Fruit fly (Drosophila melanogaster) whole organism, embryonic: ENCODE results near the gene CG4951.

Experiments
- ATbp ChIP-seq: fragments of 200-800 bp; sonication (Bioruptor generic); optimal IDR thresholded peaks from 2 replicates; lab custom pipeline; 2017; ENCODE audit warnings: missing biosample characterization, mild to moderate bottlenecking, missing genetic modification characterization, missing genetic modification reagents
- Adf1 ChIP-seq: fragments of 200-800 bp; sonication (Bioruptor generic); IDR thresholded peaks from 2 replicates; pipeline ENCODE4 v1.3.6; 2022; ENCODE audit warnings: missing biosample characterization, missing genetic modification characterization
- CG10431 ChIP-seq: fragments of 200-800 bp; sonication (Bioruptor generic); optimal IDR thresholded peaks from 3 replicates; lab custom pipeline; 2018; ENCODE audit warnings: missing biosample characterization, mild to moderate bottlenecking, missing genetic modification characterization
- CG11398 ChIP-seq: fragments of 200-800 bp; sonication (Bioruptor generic); optimal IDR thresholded peaks from 2 replicates; lab custom pipeline; 2016; ENCODE audit warnings: missing biosample characterization, missing genetic modification characterization
- CG12744 ChIP-seq: fragments of 200-800 bp; sonication (Bioruptor generic); optimal IDR thresholded peaks from 2 replicates; lab custom pipeline; 2016; ENCODE audit warnings: missing biosample characterization, missing genetic modification characterization
- CG13894 ChIP-seq: fragments of 200-800 bp; sonication (Bioruptor generic); optimal IDR thresholded peaks from 3 replicates; lab custom pipeline; 2018; ENCODE audit warnings: missing biosample characterization, mild to moderate bottlenecking, missing genetic modification characterization, moderate library complexity
- CG17328 ChIP-seq: fragments of 200-800 bp; sonication (Bioruptor generic); IDR thresholded peaks from 2 replicates; pipeline ENCODE4 v1.3.6; 2022; ENCODE audit warnings: missing biosample characterization, missing genetic modification characterization
- CG18619 ChIP-seq: fragments of 200-800 bp; sonication (Bioruptor generic); optimal IDR thresholded peaks from 3 replicates; lab custom pipeline; 2017; ENCODE audit warnings: missing biosample characterization, mild to moderate bottlenecking, missing genetic modification characterization
- CG3065 ChIP-seq: fragments of 200-800 bp; sonication (Bioruptor generic); optimal IDR thresholded peaks from 2 replicates; lab custom pipeline; 2016; ENCODE audit warnings: missing biosample characterization, missing genetic modification characterization
- CG3163 ChIP-seq: fragments of 200-800 bp; sonication (Bioruptor generic); optimal IDR thresholded peaks from 3 replicates; lab custom pipeline; 2016; ENCODE audit warnings: missing biosample characterization, missing genetic modification characterization
- CG32532 ChIP-seq: fragments of 200-800 bp; sonication (Bioruptor generic); IDR thresholded peaks from 2 replicates; pipeline ENCODE4 v1.3.6; 2022; ENCODE audit warnings: missing biosample characterization, missing genetic modification characterization
- CG33557 ChIP-seq: fragments of 200-800 bp; sonication (Bioruptor generic); optimal IDR thresholded peaks from 2 replicates; lab custom pipeline; 2019; ENCODE audit warnings: missing biosample characterization, mild to moderate bottlenecking, missing genetic modification characterization, moderate library complexity
- CG34376 ChIP-seq: fragments of 200-800 bp; sonication (Bioruptor generic); optimal IDR thresholded peaks from 2 replicates; lab custom pipeline; 2018; ENCODE audit warnings: missing biosample characterization, mild to moderate bottlenecking, missing genetic modification characterization
- CG3847 ChIP-seq: fragments of 200-800 bp; sonication (Bioruptor generic); IDR thresholded peaks from 2 replicates; pipeline ENCODE4 v1.3.6; 2022; ENCODE audit warnings: missing biosample characterization, missing genetic modification characterization
- CG4404 ChIP-seq: fragments of 200-800 bp; sonication (Bioruptor generic); IDR thresholded peaks from 2 replicates; pipeline ENCODE4 v1.3.6; 2022; ENCODE audit warnings: missing biosample characterization, missing genetic modification characterization
- CG6689 ChIP-seq: fragments of 200-800 bp; sonication (Bioruptor generic); IDR thresholded peaks from 2 replicates; pipeline ENCODE4 v1.3.6; 2022; ENCODE audit warnings: missing biosample characterization, missing genetic modification characterization
- CG6791 ChIP-seq: fragments of 200-800 bp; sonication (Bioruptor generic); IDR thresholded peaks from 3 replicates; pipeline ENCODE4 v1.3.6; 2022; ENCODE audit warnings: missing biosample characterization, missing genetic modification characterization; ENCODE audit not compliant: partially characterized antibody
- CG8290 ChIP-seq, 3 experiments: fragments of 200-800 bp; sonication (Bioruptor generic); optimal IDR thresholded peaks; 2 replicates each; lab custom pipeline; 2016 to 2019; ENCODE audit warnings: missing biosample characterization in 3 of 3, missing genetic modification characterization in 3 of 3, mild to moderate bottlenecking in 2 of 3, moderate library complexity in 1 of 3
- CG8924 ChIP-seq: fragments of 200-800 bp; optimal IDR thresholded peaks from 3 replicates; lab custom pipeline; 2019; ENCODE audit warnings: missing biosample characterization, mild to moderate bottlenecking, missing genetic modification characterization, moderate library complexity
- CG8944 ChIP-seq: fragments of 200-800 bp; sonication (Bioruptor generic); optimal IDR thresholded peaks from 3 replicates; lab custom pipeline; 2016; ENCODE audit warnings: missing biosample characterization, missing genetic modification characterization
- CoRest ChIP-seq: fragments of 200-800 bp; sonication (Bioruptor generic); optimal IDR thresholded peaks from 3 replicates; lab custom pipeline; 2018; ENCODE audit warnings: missing biosample characterization, mild to moderate bottlenecking, missing genetic modification characterization, moderate library complexity
- Dip3 ChIP-seq: fragments of 200-800 bp; sonication (Bioruptor generic); optimal IDR thresholded peaks from 3 replicates; lab custom pipeline; 2016; ENCODE audit warnings: missing biosample characterization, missing genetic modification characterization
- E2f1 ChIP-seq: fragments of 200-800 bp; sonication (Bioruptor generic); IDR thresholded peaks from 2 replicates; pipeline ENCODE4 v1.3.6; 2022; ENCODE audit warnings: missing biosample characterization, missing genetic modification characterization
- Ets97D ChIP-seq: fragments of 200-800 bp; sonication (Bioruptor generic); optimal IDR thresholded peaks from 3 replicates; lab custom pipeline; 2016; ENCODE audit warnings: missing biosample characterization, missing genetic modification characterization
- HmgD ChIP-seq: fragments of 200-800 bp; sonication (Bioruptor generic); optimal IDR thresholded peaks from 3 replicates; lab custom pipeline; 2016; ENCODE audit warnings: missing biosample characterization, missing genetic modification characterization
- HmgZ ChIP-seq: fragments of 200-800 bp; sonication (Bioruptor generic); optimal IDR thresholded peaks from 2 replicates; lab custom pipeline; 2018; ENCODE audit warnings: missing biosample characterization, mild to moderate bottlenecking, missing genetic modification characterization
- MBD-R2 ChIP-seq: fragments of 200-800 bp; sonication (Bioruptor generic); IDR thresholded peaks from 2 replicates; pipeline ENCODE4 v1.3.6; 2022; ENCODE audit warnings: missing biosample characterization, missing genetic modification characterization
- Nf-YB ChIP-seq: fragments of 200-800 bp; sonication (Bioruptor generic); optimal IDR thresholded peaks from 3 replicates; lab custom pipeline; 2019; ENCODE audit warnings: missing biosample characterization, mild to moderate bottlenecking, missing genetic modification characterization, moderate library complexity
- Opbp ChIP-seq: fragments of 200-800 bp; sonication (Bioruptor generic); IDR thresholded peaks from 3 replicates; pipeline ENCODE4 v1.3.6; 2022; ENCODE audit warnings: missing biosample characterization, missing genetic modification characterization; ENCODE audit not compliant: partially characterized antibody
- abd-A ChIP-seq: fragments of 200-800 bp; sonication (Bioruptor generic); optimal IDR thresholded peaks from 3 replicates; lab custom pipeline; 2019; ENCODE audit warnings: missing biosample characterization, mild to moderate bottlenecking, missing genetic modification characterization, moderate library complexity
- bsh ChIP-seq, 2 experiments: fragments of 200-800 bp; sonication (Bioruptor generic); optimal IDR thresholded peaks; 2 replicates each; lab custom pipeline; 2017 to 2018; ENCODE audit warnings: mild to moderate bottlenecking in 2 of 2, missing biosample characterization in 2 of 2, missing genetic modification characterization in 2 of 2, moderate library complexity in 1 of 2
- cas ChIP-seq: fragments of 200-800 bp; sonication (Bioruptor generic); IDR thresholded peaks from 2 replicates; pipeline ENCODE4 v1.3.6; 2022; ENCODE audit warnings: missing biosample characterization, missing genetic modification characterization
- ci ChIP-seq: fragments of 200-800 bp; sonication (Bioruptor generic); IDR thresholded peaks from 3 replicates; pipeline ENCODE4 v1.3.6; 2022; ENCODE audit warnings: missing biosample characterization, missing genetic modification characterization
- crol ChIP-seq: fragments of 200-800 bp; sonication (Bioruptor generic); IDR thresholded peaks from 2 replicates; pipeline ENCODE4 v1.3.6; 2022; ENCODE audit warnings: missing biosample characterization, missing genetic modification characterization
- fd3F ChIP-seq: fragments of 200-800 bp; sonication (Bioruptor generic); optimal IDR thresholded peaks from 2 replicates; lab custom pipeline; 2018; ENCODE audit warnings: missing biosample characterization, mild to moderate bottlenecking, missing genetic modification characterization, moderate library complexity
- insv ChIP-seq, 2 experiments: fragments of 200-800 bp; sonication (Bioruptor generic); optimal IDR thresholded peaks; 3 replicates each; lab custom pipeline; 2016 to 2018; ENCODE audit warnings: missing biosample characterization in 2 of 2, missing genetic modification characterization in 2 of 2
- jing ChIP-seq: fragments of 200-800 bp; sonication (Bioruptor generic); optimal IDR thresholded peaks from 2 replicates; lab custom pipeline; 2018; ENCODE audit warnings: missing biosample characterization, mild to moderate bottlenecking, missing genetic modification characterization
- maf-S ChIP-seq: fragments of 200-800 bp; sonication (Bioruptor generic); optimal IDR thresholded peaks from 2 replicates; lab custom pipeline; 2016; ENCODE audit warnings: missing biosample characterization, missing genetic modification characterization
- org-1 ChIP-seq: fragments of 200-800 bp; sonication (Bioruptor generic); optimal IDR thresholded peaks from 2 replicates; lab custom pipeline; 2017; ENCODE audit warnings: missing biosample characterization, missing genetic modification characterization
- pb ChIP-seq: fragments of 200-800 bp; sonication (Bioruptor generic); optimal IDR thresholded peaks from 3 replicates; lab custom pipeline; 2016; ENCODE audit warnings: missing biosample characterization, missing genetic modification characterization
- phol ChIP-seq: fragments of 200-800 bp; sonication (Bioruptor generic); optimal IDR thresholded peaks from 3 replicates; lab custom pipeline; 2018; ENCODE audit warnings: missing biosample characterization, mild to moderate bottlenecking, missing genetic modification characterization, moderate library complexity
- sd ChIP-seq: fragments of 200-800 bp; sonication (Bioruptor generic); optimal IDR thresholded peaks from 3 replicates; lab custom pipeline; 2018; ENCODE audit warnings: missing biosample characterization, mild to moderate bottlenecking, missing genetic modification characterization, moderate library complexity
- stc ChIP-seq: fragments of 200-800 bp; sonication (Bioruptor generic); IDR thresholded peaks from 2 replicates; pipeline ENCODE4 v1.3.6; 2022; ENCODE audit warnings: missing biosample characterization, missing genetic modification characterization
- tll ChIP-seq, 2 experiments: fragments of 200-800 bp in 1 of 2; fragments of >200 bp in 1 of 2; sonication (Bioruptor generic) in 1 of 2; optimal IDR thresholded peaks; 2 replicates each; lab custom pipeline; 2017 to 2019; ENCODE audit warnings: missing biosample characterization in 2 of 2, missing genetic modification characterization in 2 of 2, mild to moderate bottlenecking in 1 of 2, moderate library complexity in 1 of 2
- tx ChIP-seq: fragments of 200-800 bp; sonication (Bioruptor generic); optimal IDR thresholded peaks from 2 replicates; lab custom pipeline; 2016; ENCODE audit warnings: missing biosample characterization, missing genetic modification characterization
- zen ChIP-seq: fragments of 200-800 bp; sonication (Bioruptor generic); optimal IDR thresholded peaks from 3 replicates; lab custom pipeline; 2018; ENCODE audit warnings: missing biosample characterization, mild to moderate bottlenecking, missing genetic modification characterization, moderate library complexity

Gene CG4951

DNA sequence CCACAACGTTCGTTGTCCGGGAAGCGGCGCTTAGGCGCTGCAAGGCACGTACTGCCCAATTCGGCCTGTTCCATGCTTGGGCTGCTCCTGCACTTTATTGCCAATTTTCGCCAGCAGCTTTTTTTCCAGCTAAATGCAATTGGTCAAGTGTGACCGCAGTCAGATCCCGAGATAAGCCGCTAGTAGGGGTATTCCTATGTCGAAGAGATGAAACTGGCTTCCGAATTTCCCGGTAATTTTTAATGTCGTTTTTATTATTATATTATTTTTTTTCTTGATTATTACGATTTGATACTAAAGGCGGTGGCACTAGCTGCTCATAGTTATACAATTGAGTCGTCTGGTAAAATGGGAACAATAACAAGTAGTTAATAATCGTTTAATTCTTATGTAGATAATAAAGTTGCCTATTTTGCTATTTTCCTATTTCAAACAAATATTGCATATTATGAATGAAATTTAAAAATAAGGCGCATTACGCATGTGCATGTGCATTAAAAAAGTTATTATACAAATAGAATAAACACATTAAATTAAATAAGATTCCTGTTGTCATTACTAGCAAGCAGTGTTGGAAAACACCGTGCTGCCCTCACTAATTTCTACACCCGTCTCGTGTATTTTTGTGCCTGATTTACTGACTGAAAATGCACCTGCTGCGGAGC, 37.4 kb downstream of the CG4951 start, which contains the start of the genes CG5003 and mRpS22 (continued):
- TF ChIP-seq Dip3 (GFP tag; lab: Kevin White, UChicago) (peak; percentile 6), ATbp (GFP tag; lab: Kevin White, UChicago) (no peak), fd3F (GFP tag; lab: Kevin White, UChicago) (peak; percentile 35), CG6689 (GFP tag; lab: Robert Waterston, UW) (peak; percentile 69), bsh (GFP tag; optimal IDR thresholded peaks at IDR 0.05; lab: Kevin White, UChicago) (peak in 1 of 2 experiments; percentile 26), cas (GFP tag; lab: Robert Waterston, UW) (0 out of 2 replicates have a peak, but pooled peaks have one; percentile 8), insv (GFP tag; optimal IDR thresholded peaks at IDR 0.05; lab: Kevin White, UChicago) (peak in 1 of 2 experiments; percentile 22), CG34376 (GFP tag; lab: Kevin White, UChicago) (peak; percentile 20), HmgD (GFP tag; lab: Kevin White, UChicago) (no peak), CG10431 (GFP tag; lab: Kevin White, UChicago) (peak; percentile 16), CG11398 (GFP tag; lab: Kevin White, UChicago) (no peak)

DNA sequence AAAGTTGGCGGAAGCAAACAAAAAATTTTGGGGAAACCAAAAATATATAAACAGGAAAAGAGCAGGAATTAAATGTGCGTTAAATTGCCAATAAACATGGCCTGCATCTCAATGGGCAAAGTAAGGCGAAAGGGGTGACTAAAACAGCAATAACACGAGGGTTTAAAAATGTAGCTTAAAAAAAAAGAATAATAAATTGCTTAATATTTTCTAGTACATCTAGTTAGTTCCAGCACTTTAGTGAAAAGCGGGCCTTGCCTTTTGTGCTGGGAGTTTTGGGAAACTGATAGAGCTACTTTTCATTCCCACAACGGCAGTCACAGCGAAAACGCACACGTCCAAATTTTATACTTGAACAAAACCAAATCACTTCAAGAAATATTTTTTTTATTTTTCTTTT, 41.8 kb downstream of the CG4951 start, which contains the start of gene mil:
Gene mil (plus strand): TSS at position 301 of the 400 bp plus-strand sequence.
- no peak for TF ChIP-seq sd
- TF ChIP-seq tx (GFP tag; lab: Kevin White, UChicago): no peak
- no peak for TF ChIP-seq CG8924
- TF ChIP-seq CG32532 (GFP tag; lab: Robert Waterston, UW): no peak
- TF ChIP-seq CG8944: no peak
- TF ChIP-seq stc (GFP tag; lab: Robert Waterston, UW): no peak
- no peak for TF ChIP-seq CG18619
- no peak for TF ChIP-seq pb (GFP tag; lab: Kevin White, UChicago)
- no peak for TF ChIP-seq E2f1 (GFP tag; lab: Robert Waterston, UW)

DNA sequence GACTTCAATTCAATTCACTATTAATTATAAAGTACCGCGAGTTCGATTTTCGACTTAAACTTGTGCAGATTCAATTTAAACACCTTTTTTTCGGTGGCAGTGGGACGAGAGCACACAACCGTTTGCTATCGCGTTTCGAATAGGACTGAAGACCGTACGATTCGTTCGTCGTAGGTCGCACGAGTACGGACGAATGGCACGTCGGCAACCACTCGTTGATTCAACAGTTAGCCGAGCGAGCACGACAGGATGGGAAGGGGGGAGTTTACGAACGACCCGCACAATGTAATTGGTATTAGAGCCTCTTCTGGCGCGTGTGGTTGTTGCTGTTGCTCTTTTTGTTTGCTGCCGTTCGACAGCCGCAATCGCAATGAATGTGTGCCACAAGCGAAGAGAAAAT, 48.2 kb downstream of the CG4951 start, which contains the start of gene CG34353:
Gene CG34353 (minus strand): TSS at position 149 of the 400 bp plus-strand sequence.
- TF ChIP-seq CG3065 (GFP tag; lab: Kevin White, UChicago) (no peak), org-1 (GFP tag; lab: Kevin White, UChicago) (no peak), phol (no peak), CG13894 (tag; lab: Kevin White, UChicago) (peak; percentile 14), CoRest (tag; lab: Kevin White, UChicago) (peak; percentile 16), CG4404 (GFP tag; lab: Robert Waterston, UW) (no peak), ci (GFP tag; lab: Robert Waterston, UW) (peak; percentile 69; the same call in 2 of the 3 replicates), CG3847 (GFP tag; lab: Robert Waterston, UW) (0 out of 2 replicates have a peak, but pooled peaks have one; percentile 19), CG3163 (GFP tag; lab: Kevin White, UChicago) (peak; percentile 99), Adf1 (peak; percentile 35; the same call in 1 of the 2 replicates), MBD-R2 (no peak), CG33557 (GFP tag; lab: Kevin White, UChicago) (no peak), maf-S (GFP tag; lab: Kevin White, UChicago) (no peak), Ets97D (peak; percentile 5), CG8290 (GFP tag; optimal IDR thresholded peaks at IDR 0.05; lab: Kevin White, UChicago) (no peak), CG8290 (tag; optimal IDR thresholded peaks at IDR 0.05; lab: Kevin White, UChicago) (peak in 1 of 2 experiments; percentile 72), abd-A (peak; percentile 77), CG6791 (no peak), crol (GFP tag; lab: Robert Waterston, UW) (peak; percentile 97), jing (GFP tag; lab: Kevin White, UChicago) (peak; percentile 80), tll (GFP tag; optimal IDR thresholded peaks at IDR 0.05; lab: Kevin White, UChicago) (no peak), zen (peak; percentile 13), Nf-YB (peak; percentile 63), CG17328 (GFP tag; lab: Robert Waterston, UW) (0 out of 2 replicates have a peak, but pooled peaks have one; percentile 27), bsh (GFP tag; optimal IDR thresholded peaks at IDR 0.05; lab: Kevin White, UChicago) (no peak), HmgZ (tag; lab: Kevin White, UChicago) (peak; percentile 70), Opbp (no peak), CG12744 (peak; percentile 70)
